Worm (Caenorhabditis elegans) whole organism, dauer: ENCODE data around the gene K09F6.6.
"Not testable (repeated sequence)": the region's sequence is repeated elsewhere in the genome, so short reads cannot be mapped to it uniquely, and the experiment has no call there.

Experiments
- unc-62 ChIP-seq: sonication (generic microtip); optimal IDR thresholded peaks from 2 replicates; lab custom pipeline; 2017; ENCODE audit warnings: missing biosample characterization, missing genetic modification reagents, missing genetic modification characterization

K09F6.6 gene

ce11 chrII:2288798-2289197 is 9.7 kb upstream of the K09F6.6 start, which contains the start of the genes K09F6.10 and K09F6.13:
TSS of gene K09F6.10 (minus strand) at chrII:2288883.
TSS of gene K09F6.13 (plus strand) at chrII:2289114.
- TF ChIP-seq unc-62: no peak

- no peak for TF ChIP-seq unc-62
Observed at ce11 chrII:2284703-2285102, 5.6 kb upstream of the K09F6.6 start.

ce11 chrII:2282599-2282998 is 3.5 kb upstream of the K09F6.6 start, which contains the start of gene K09F6.9:
TSS of gene K09F6.9 (minus strand) at chrII:2282699.
- TF ChIP-seq unc-62: not testable (repeated sequence)

ce11 chrII:2279839-2280238 is 734 bp upstream of the K09F6.6 start, which contains the start of gene K09F6.11:
TSS of gene K09F6.11 (plus strand) at chrII:2280139.
- TF ChIP-seq unc-62: no peak

ce11 chrII:2277418-2277817 is 1.7 kb downstream of the K09F6.6 start, which contains the start of gene K09F6.15:
TSS of gene K09F6.15 (minus strand) at chrII:2277518.
- no peak for TF ChIP-seq unc-62

ce11 chrII:2273750-2274149 is 5.4 kb downstream of the K09F6.6 start:
- no peak for TF ChIP-seq unc-62

- not testable (repeated sequence) for TF ChIP-seq unc-62
Observed at ce11 chrII:2254861-2255260, 24.2 kb downstream of the K09F6.6 start, which contains the start of gene K09F6.3. TSS of gene K09F6.3 (plus strand) at chrII:2255161.

- no peak for TF ChIP-seq unc-62
Observed at ce11 chrII:2253676-2254075, 25.4 kb downstream of the K09F6.6 start.

ce11 chrII:2251617-2252016 is 27.5 kb downstream of the K09F6.6 start:
- no peak for TF ChIP-seq unc-62

ce11 chrII:2243342-2243741 is 35.8 kb downstream of the K09F6.6 start, which contains the start of gene F54A3.2:
TSS of gene F54A3.2 (plus strand) at chrII:2243642.
- TF ChIP-seq unc-62: no peak

- TF ChIP-seq unc-62: no peak
Observed at ce11 chrII:2236352-2236751, 42.8 kb downstream of the K09F6.6 start.

ce11 chrII:2233240-2233639 is 45.9 kb downstream of the K09F6.6 start, which contains the start of gene cct-3:
TSS of gene cct-3 (plus strand) at chrII:2233540.
- TF ChIP-seq unc-62: no peak

ce11 chrII:2232429-2232828 is 46.7 kb downstream of the K09F6.6 start, which contains the start of gene F54A3.6:
TSS of gene F54A3.6 (minus strand) at chrII:2232470.
- not testable (repeated sequence) for TF ChIP-seq unc-62

- TF ChIP-seq unc-62: no peak
Observed at ce11 chrII:2230368-2230767, 48.7 kb downstream of the K09F6.6 start.
